Worm (Caenorhabditis elegans): ENCODE results near the gene B0244.9.

Gene B0244.9

ce11 chrIII:5706077-5706627 is 24.7 kb downstream of the B0244.9 start, which contains the start of gene rpl-23 (continued):
- no peak for TF ChIP-seq bed-2 (GFP tag; IDR thresholded peaks at IDR 0.05)
- no peak for TF ChIP-seq hmg-20 (GFP tag; IDR thresholded peaks at IDR 0.05)
- no peak for TF ChIP-seq F39B2.1 (GFP tag; IDR thresholded peaks at IDR 0.05)
- TF ChIP-seq rpc-1 (optimal IDR thresholded peaks at IDR 0.05): no peak
- no peak for TF ChIP-seq rpc-1 (tag; optimal IDR thresholded peaks at IDR 0.05)
- peak; percentile 86 for TF ChIP-seq madf-3 (GFP tag; IDR thresholded peaks at IDR 0.05)
- TF ChIP-seq ceh-91 (GFP tag; IDR thresholded peaks at IDR 0.05): peak; percentile 68
- TF ChIP-seq F37B4.10 (GFP tag; IDR thresholded peaks at IDR 0.05): no peak
- no peak for TF ChIP-seq F57A8.1 (GFP tag; optimal IDR thresholded peaks at IDR 0.05)
- TF ChIP-seq chd-7 (tag; optimal IDR thresholded peaks at IDR 0.05): no peak
- peak; percentile 48; the same call in 1 of the 2 replicates for TF ChIP-seq B0019.2 (GFP tag; conservative IDR thresholded peaks at IDR 0.05)
- TF ChIP-seq egl-44 (GFP tag; IDR thresholded peaks at IDR 0.05): no peak
- no peak for TF ChIP-seq ztf-28 (GFP tag; IDR thresholded peaks at IDR 0.05)
- TF ChIP-seq ets-4 (GFP tag; optimal IDR thresholded peaks at IDR 0.05): no peak
- TF ChIP-seq F10E7.11 (tag; optimal IDR thresholded peaks at IDR 0.05): no peak
- TF ChIP-seq akir-1 (GFP tag; optimal IDR thresholded peaks at IDR 0.05): no peak
- no peak for TF ChIP-seq ztf-3 (GFP tag; optimal IDR thresholded peaks at IDR 0.05)
- peak; percentile 18 for TF ChIP-seq pha-4 (tag; optimal IDR thresholded peaks at IDR 0.05)
- TF ChIP-seq nhr-27 (tag; optimal IDR thresholded peaks at IDR 0.05): no peak
- TF ChIP-seq lsl-1 (GFP tag; optimal IDR thresholded peaks at IDR 0.05): peak; percentile 62
- no peak for TF ChIP-seq T26A5.8 (tag; optimal IDR thresholded peaks at IDR 0.05)
- no peak for TF ChIP-seq atf-7 (tag; optimal IDR thresholded peaks at IDR 0.05)
- TF ChIP-seq aptf-2 (GFP tag; conservative IDR thresholded peaks at IDR 0.05): 0 out of 2 replicates have a peak, but pooled peaks have one; percentile 48
- TF ChIP-seq C17E4.6 (GFP tag; IDR thresholded peaks at IDR 0.05): no peak
- no peak for TF ChIP-seq gei-17 (GFP tag; optimal IDR thresholded peaks at IDR 0.05)
- TF ChIP-seq Y79H2A.3 (GFP tag; conservative IDR thresholded peaks at IDR 0.05): no peak
- TF ChIP-seq tbp1 (GFP tag; optimal IDR thresholded peaks at IDR 0.05): peak; percentile 61
- peak; percentile 60; the same call in 1 of the 2 replicates for TF ChIP-seq dox-1 (GFP tag; IDR thresholded peaks at IDR 0.05)
- no peak; the same call in 1 of the 2 replicates for TF ChIP-seq cebp-1 (GFP tag; IDR thresholded peaks at IDR 0.05)
- peak; percentile 68 for TF ChIP-seq cebp-1 (tag; optimal IDR thresholded peaks at IDR 0.05)
- no peak for TF ChIP-seq hlh-12 (tag; optimal IDR thresholded peaks at IDR 0.05)
- no peak for TF ChIP-seq nhr-90 (tag; optimal IDR thresholded peaks at IDR 0.05)
- TF ChIP-seq B0035.1 (tag; optimal IDR thresholded peaks at IDR 0.05): no peak
- no peak for TF ChIP-seq B0261.1 (tag; optimal IDR thresholded peaks at IDR 0.05)

- TF ChIP-seq bed-2 (GFP tag; IDR thresholded peaks at IDR 0.05) (no peak), tbp1 (GFP tag; optimal IDR thresholded peaks at IDR 0.05) (peak; percentile 28), F55B11.4 (tag; optimal IDR thresholded peaks at IDR 0.05; ENCODE audit: borderline replicate concordance, insufficient read depth) (no peak), lag-1 (GFP tag; IDR thresholded peaks at IDR 0.05) (no peak), tbx-9 (tag; optimal IDR thresholded peaks at IDR 0.05; ENCODE audit: borderline replicate concordance) (no peak), somi-1 (GFP tag; optimal IDR thresholded peaks at IDR 0.05) (no peak), nfyb-1 (GFP tag; IDR thresholded peaks at IDR 0.05) (no peak), zfh-2 (GFP tag; conservative IDR thresholded peaks at IDR 0.05) (no peak), nhr-120 (GFP tag; IDR thresholded peaks at IDR 0.05) (no peak), ZK185.1 (tag; optimal IDR thresholded peaks at IDR 0.05; ENCODE audit: poor library complexity, severe bottlenecking) (no peak), ceh-27 (GFP tag; optimal IDR thresholded peaks at IDR 0.05) (no peak), Y79H2A.3 (GFP tag; conservative IDR thresholded peaks at IDR 0.05) (no peak), attf-5 (GFP tag; optimal IDR thresholded peaks at IDR 0.05) (no peak), egrh-3 (GFP tag; IDR thresholded peaks at IDR 0.05) (no peak), F49E8.2 (tag; optimal IDR thresholded peaks at IDR 0.05; ENCODE audit: insufficient read depth) (peak; percentile 38), nfya-2 (GFP tag; IDR thresholded peaks at IDR 0.05) (no peak), let-526 (GFP tag; IDR thresholded peaks at IDR 0.05) (no peak), tlf-1 (GFP tag; optimal IDR thresholded peaks at IDR 0.05) (peak; percentile 54)
Observed at ce11 chrIII:5705228-5705888, 25.5 kb downstream of the B0244.9 start, which contains the start of gene swp-1. swp-1 (minus strand) TSS chrIII:5705525.
